Fruit fly (Drosophila melanogaster) whole organism, embryonic: Measurements from ENCODE around the gene CG10481.

Source experiments
- CG10267 ChIP-seq: fragments of 200-800 bp; sonication (Bioruptor generic); optimal IDR thresholded peaks from 2 replicates; lab custom pipeline; 2018; ENCODE audit warnings: missing biosample characterization, mild to moderate bottlenecking, missing genetic modification characterization, moderate library complexity
- CG10462 ChIP-seq: fragments of 200-800 bp; sonication (Bioruptor generic); optimal IDR thresholded peaks from 2 replicates; lab custom pipeline; 2016; ENCODE audit warnings: missing biosample characterization, missing genetic modification characterization
- CG10543 ChIP-seq: fragments of 200-800 bp; sonication (Bioruptor generic); optimal IDR thresholded peaks from 3 replicates; lab custom pipeline; 2017; ENCODE audit warnings: missing biosample characterization, mild to moderate bottlenecking, missing genetic modification characterization, moderate library complexity
- CG11247 ChIP-seq: fragments of 200-800 bp; sonication (Bioruptor generic); IDR thresholded peaks from 2 replicates; pipeline ENCODE4 v1.3.6; 2022; ENCODE audit warnings: missing biosample characterization, missing genetic modification characterization
- CG11398 ChIP-seq: fragments of 200-800 bp; sonication (Bioruptor generic); optimal IDR thresholded peaks from 2 replicates; lab custom pipeline; 2016; ENCODE audit warnings: missing biosample characterization, missing genetic modification characterization
- CG12104 ChIP-seq: fragments of 200-800 bp; sonication (Bioruptor generic); optimal IDR thresholded peaks from 3 replicates; lab custom pipeline; 2016; ENCODE audit warnings: missing biosample characterization, missing genetic modification characterization
- CG12236 ChIP-seq: fragments of 200-800 bp; sonication (Bioruptor generic); optimal IDR thresholded peaks from 2 replicates; lab custom pipeline; 2016; ENCODE audit warnings: missing biosample characterization, missing genetic modification characterization
- CG12299 ChIP-seq: fragments of 200-800 bp; sonication (Bioruptor generic); optimal IDR thresholded peaks from 2 replicates; lab custom pipeline; 2018; ENCODE audit warnings: missing biosample characterization, mild to moderate bottlenecking, missing genetic modification characterization
- CG1233 ChIP-seq: fragments of 200-800 bp; sonication (Bioruptor generic); optimal IDR thresholded peaks from 4 replicates; lab custom pipeline; 2018; ENCODE audit warnings: missing biosample characterization, mild to moderate bottlenecking, missing genetic modification characterization
- CG12659 ChIP-seq: fragments of 200-800 bp; sonication (Bioruptor generic); optimal IDR thresholded peaks from 3 replicates; lab custom pipeline; 2017; ENCODE audit warnings: mild to moderate bottlenecking, missing biosample characterization, missing genetic modification reagents, missing genetic modification characterization
- CG14710 ChIP-seq: fragments of 200-800 bp; sonication (Bioruptor generic); optimal IDR thresholded peaks from 3 replicates; lab custom pipeline; 2019; ENCODE audit warnings: missing biosample characterization, mild to moderate bottlenecking, missing genetic modification characterization, moderate library complexity
- CG15601 ChIP-seq: fragments of 200-800 bp; sonication (Bioruptor generic); optimal IDR thresholded peaks from 3 replicates; lab custom pipeline; 2019; ENCODE audit warnings: missing biosample characterization, mild to moderate bottlenecking, missing genetic modification characterization, moderate library complexity
- CG17361 ChIP-seq: fragments of 200-800 bp; sonication (Bioruptor generic); IDR thresholded peaks from 3 replicates; pipeline ENCODE4 v1.3.6; 2022; ENCODE audit warnings: missing biosample characterization, missing genetic modification characterization
- CG2199 ChIP-seq: fragments of 200-800 bp; sonication (Bioruptor generic); IDR thresholded peaks from 3 replicates; pipeline ENCODE4 v1.3.6; 2022; ENCODE audit warnings: missing biosample characterization, missing genetic modification characterization
- CG34224 ChIP-seq: fragments of 200-800 bp; sonication (Bioruptor generic); IDR thresholded peaks from 3 replicates; pipeline ENCODE4 v1.3.6; 2022; ENCODE audit warnings: missing biosample characterization, missing genetic modification characterization; ENCODE audit not compliant: partially characterized antibody
- CG43689 ChIP-seq: fragments of 200-800 bp; sonication (Bioruptor generic); IDR thresholded peaks from 2 replicates; pipeline ENCODE4 v1.3.6; 2022; ENCODE audit warnings: missing biosample characterization, missing genetic modification characterization
- CG5245 ChIP-seq: fragments of 200-800 bp; sonication (Bioruptor generic); optimal IDR thresholded peaks from 3 replicates; lab custom pipeline; 2016; ENCODE audit warnings: missing biosample characterization, missing genetic modification characterization
- CG5953 ChIP-seq: fragments of 200-800 bp; sonication (Bioruptor generic); IDR thresholded peaks from 2 replicates; pipeline ENCODE4 v1.3.6; 2022; ENCODE audit warnings: missing biosample characterization, missing genetic modification characterization
- CG7786 ChIP-seq: fragments of 200-800 bp; sonication (Bioruptor generic); optimal IDR thresholded peaks from 2 replicates; lab custom pipeline; 2016; ENCODE audit warnings: missing biosample characterization, missing genetic modification characterization
- CG8359 ChIP-seq: fragments of 200-800 bp; sonication (Bioruptor generic); optimal IDR thresholded peaks from 2 replicates; lab custom pipeline; 2017; ENCODE audit warnings: missing biosample characterization, mild to moderate bottlenecking, missing genetic modification characterization, borderline replicate concordance
- CG9876 ChIP-seq: fragments of 200-800 bp; sonication (Bioruptor generic); optimal IDR thresholded peaks from 2 replicates; lab custom pipeline; 2016; ENCODE audit warnings: missing biosample characterization, missing genetic modification characterization
- CHES-1-like ChIP-seq: fragments of 200-800 bp; sonication (Bioruptor generic); optimal IDR thresholded peaks from 2 replicates; lab custom pipeline; 2016; ENCODE audit warnings: missing biosample characterization, missing genetic modification characterization
- Gsc ChIP-seq: fragments of 200-800 bp; sonication (Bioruptor generic); IDR thresholded peaks from 2 replicates; pipeline ENCODE4 v1.3.6; 2022; ENCODE audit warnings: missing biosample characterization, missing genetic modification characterization
- HmgZ ChIP-seq: fragments of 200-800 bp; sonication (Bioruptor generic); optimal IDR thresholded peaks from 2 replicates; lab custom pipeline; 2018; ENCODE audit warnings: missing biosample characterization, mild to moderate bottlenecking, missing genetic modification characterization
- Mad ChIP-seq: fragments of 200-800 bp; sonication (Bioruptor generic); optimal IDR thresholded peaks from 2 replicates; lab custom pipeline; 2016; ENCODE audit warnings: missing biosample characterization, missing genetic modification characterization
- NC2β ChIP-seq: fragments of 200-800 bp; sonication (Bioruptor generic); optimal IDR thresholded peaks from 2 replicates; lab custom pipeline; 2016; ENCODE audit warnings: missing biosample characterization, missing genetic modification characterization
- Neu2 ChIP-seq: fragments of 200-800 bp; sonication (Bioruptor generic); optimal IDR thresholded peaks from 3 replicates; lab custom pipeline; 2016; ENCODE audit warnings: missing biosample characterization, missing genetic modification characterization, borderline replicate concordance
- Oli ChIP-seq: fragments of 200-800 bp; sonication (Bioruptor generic); optimal IDR thresholded peaks from 2 replicates; lab custom pipeline; 2018; ENCODE audit warnings: missing biosample characterization, mild to moderate bottlenecking, missing genetic modification characterization, moderate library complexity
- Xbp1 ChIP-seq: fragments of 200-800 bp; sonication (Bioruptor generic); optimal IDR thresholded peaks from 3 replicates; lab custom pipeline; 2016; ENCODE audit warnings: missing biosample characterization, mild to moderate bottlenecking, missing genetic modification characterization
- Xrp1 ChIP-seq: fragments of 200-800 bp; sonication (Bioruptor generic); IDR thresholded peaks from 2 replicates; pipeline ENCODE4 v1.3.6; 2022; ENCODE audit warnings: missing biosample characterization, missing genetic modification characterization
- al ChIP-seq: fragments of 200-800 bp; sonication (Bioruptor generic); IDR thresholded peaks from 2 replicates; pipeline ENCODE4 v1.3.6; 2022; ENCODE audit warnings: missing biosample characterization, missing genetic modification characterization
- bigmax ChIP-seq: fragments of 200-800 bp; sonication (Bioruptor generic); optimal IDR thresholded peaks from 2 replicates; lab custom pipeline; 2018; ENCODE audit warnings: missing biosample characterization, mild to moderate bottlenecking, missing genetic modification characterization
- chm ChIP-seq: fragments of 200-800 bp; sonication (Bioruptor generic); IDR thresholded peaks from 2 replicates; pipeline ENCODE4 v1.3.6; 2022; ENCODE audit warnings: missing biosample characterization, missing genetic modification characterization
- dan ChIP-seq: fragments of 200-800 bp; sonication (Bioruptor generic); IDR thresholded peaks from 2 replicates; pipeline ENCODE4 v1.3.6; 2022; ENCODE audit warnings: missing biosample characterization, missing genetic modification characterization
- ems ChIP-seq: fragments of 200-800 bp; sonication (Bioruptor generic); optimal IDR thresholded peaks from 3 replicates; lab custom pipeline; 2016; ENCODE audit warnings: missing biosample characterization, missing genetic modification characterization
- fd3F ChIP-seq: fragments of 200-800 bp; sonication (Bioruptor generic); optimal IDR thresholded peaks from 2 replicates; lab custom pipeline; 2018; ENCODE audit warnings: missing biosample characterization, mild to moderate bottlenecking, missing genetic modification characterization, moderate library complexity
- gcm ChIP-seq: fragments of 200-800 bp; sonication (Bioruptor generic); optimal IDR thresholded peaks from 2 replicates; lab custom pipeline; 2019; ENCODE audit warnings: missing biosample characterization, mild to moderate bottlenecking, missing genetic modification characterization, moderate library complexity
- gro ChIP-seq: fragments of 200-800 bp; sonication (Bioruptor generic); optimal IDR thresholded peaks from 2 replicates; lab custom pipeline; 2016; ENCODE audit warnings: missing biosample characterization, missing genetic modification characterization
- her ChIP-seq: fragments of 200-800 bp; sonication (Bioruptor generic); optimal IDR thresholded peaks from 2 replicates; lab custom pipeline; 2016; ENCODE audit warnings: missing biosample characterization, missing genetic modification characterization
- jumu ChIP-seq: fragments of 200-800 bp; sonication (Bioruptor generic); optimal IDR thresholded peaks from 3 replicates; lab custom pipeline; 2016; ENCODE audit warnings: missing biosample characterization, missing genetic modification characterization
- lov ChIP-seq, 2 experiments: fragments of 200-800 bp in 1 of 2; fragments of >200 bp in 1 of 2; sonication (Bioruptor generic) in 1 of 2; IDR thresholded peaks in 1 of 2; optimal IDR thresholded peaks in 1 of 2; 2 replicates in 1 of 2; 3 replicates in 1 of 2; pipeline versions ENCODE4 v1.3.6 to Lab custom; 2017 to 2022; ENCODE audit warnings: missing biosample characterization in 1 of 2, missing genetic modification characterization in 1 of 2
- oc ChIP-seq: fragments of 200-800 bp; sonication (Bioruptor generic); optimal IDR thresholded peaks from 2 replicates; lab custom pipeline; 2018; ENCODE audit warnings: missing biosample characterization, mild to moderate bottlenecking, missing genetic modification characterization, moderate library complexity
- so ChIP-seq: fragments of 200-800 bp; sonication (Bioruptor generic); IDR thresholded peaks from 3 replicates; pipeline ENCODE4 v1.3.6; 2022; ENCODE audit warnings: missing biosample characterization, missing genetic modification characterization
- sr ChIP-seq: fragments of 200-800 bp; sonication (Bioruptor generic); IDR thresholded peaks from 3 replicates; pipeline ENCODE4 v1.3.6; 2022; ENCODE audit warnings: missing biosample characterization, missing genetic modification characterization
- ssp ChIP-seq: fragments of 200-800 bp; sonication (Bioruptor generic); IDR thresholded peaks from 2 replicates; pipeline ENCODE4 v1.3.6; 2022; ENCODE audit warnings: missing biosample characterization, missing genetic modification characterization
- stwl ChIP-seq: fragments of 200-800 bp; sonication (Bioruptor generic); optimal IDR thresholded peaks from 3 replicates; lab custom pipeline; 2018; ENCODE audit warnings: missing biosample characterization, mild to moderate bottlenecking, missing genetic modification characterization, moderate library complexity
- tgo ChIP-seq: fragments of 200-800 bp; sonication (Bioruptor generic); IDR thresholded peaks from 3 replicates; pipeline ENCODE4 v1.3.6; 2022; ENCODE audit warnings: missing biosample characterization, missing genetic modification characterization
- ttk ChIP-seq: fragments of 200-800 bp; sonication (Bioruptor generic); IDR thresholded peaks from 2 replicates; pipeline ENCODE4 v2.1.2; 2022; ENCODE audit warnings: missing biosample characterization, missing genetic modification characterization
- tup ChIP-seq: fragments of 200-800 bp; sonication (Bioruptor generic); optimal IDR thresholded peaks from 2 replicates; lab custom pipeline; 2016; ENCODE audit warnings: missing biosample characterization, mild to moderate bottlenecking, missing genetic modification characterization, moderate library complexity
- yki ChIP-seq: fragments of >200 bp; optimal IDR thresholded peaks from 3 replicates; lab custom pipeline; 2018

Gene CG10481

DNA sequence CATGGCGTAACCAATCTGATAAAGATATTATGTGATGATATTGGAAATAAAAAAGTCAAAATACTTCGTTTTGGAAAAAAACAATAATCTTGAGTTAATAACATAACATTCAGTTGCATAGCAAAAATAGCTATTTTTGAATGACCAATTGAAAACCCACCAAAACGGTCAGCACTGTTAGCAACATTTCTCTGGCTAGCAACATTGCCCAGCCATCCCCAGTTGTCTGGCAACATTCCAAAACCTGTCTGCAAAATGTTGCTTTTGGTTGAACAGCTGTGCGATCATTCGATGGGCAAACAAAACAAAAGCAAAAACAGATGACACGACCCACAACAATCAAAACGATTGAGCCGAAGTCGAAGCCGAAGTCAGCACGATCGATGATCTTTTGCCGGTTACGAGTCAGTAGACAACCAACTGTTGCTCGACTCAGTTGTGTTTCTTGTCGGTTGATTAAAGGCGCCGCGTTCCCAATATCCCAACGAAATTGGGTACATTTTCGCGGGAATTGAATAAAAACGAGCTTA, 26.7 kb downstream of the CG10481 start (continued):
- TF ChIP-seq yki (lab: Kevin White, UChicago): no peak
- TF ChIP-seq CG5953 (GFP tag; lab: Robert Waterston, UW): peak; percentile 96
- peak; percentile 96 for TF ChIP-seq CG11398 (GFP tag; lab: Kevin White, UChicago)
- TF ChIP-seq ems: peak; percentile 80
- TF ChIP-seq CG10462 (GFP tag; lab: Kevin White, UChicago): peak; percentile 93
- TF ChIP-seq CG15601 (tag; lab: Kevin White, UChicago): peak; percentile 95
- TF ChIP-seq CG8359 (GFP tag; lab: Kevin White, UChicago): peak; percentile 60
- peak; percentile 97 for TF ChIP-seq chm (GFP tag; lab: Robert Waterston, UW)
- TF ChIP-seq tgo: peak; percentile 94
- peak; percentile 96 for TF ChIP-seq CHES-1-like (GFP tag; lab: Kevin White, UChicago)
- TF ChIP-seq HmgZ: peak; percentile 97
- TF ChIP-seq CG12659 (GFP tag; lab: Kevin White, UChicago): peak; percentile 97
- TF ChIP-seq CG10267 (tag; lab: Kevin White, UChicago): peak; percentile 88
- TF ChIP-seq CG1233 (GFP tag; lab: Kevin White, UChicago): peak; percentile 90
- TF ChIP-seq CG34224 (GFP tag; lab: Robert Waterston, UW): 0 out of 3 replicates have a peak, but pooled peaks have one; percentile 23
- TF ChIP-seq CG12236 (GFP tag; lab: Kevin White, UChicago): peak; percentile 96
- peak; percentile 90 for TF ChIP-seq ttk
- peak; percentile 96 for TF ChIP-seq gcm
- TF ChIP-seq CG10543: peak; percentile 69
- peak; percentile 95 for TF ChIP-seq al (GFP tag; lab: Robert Waterston, UW)
- TF ChIP-seq NC2β (GFP tag; lab: Kevin White, UChicago): peak; percentile 97
- TF ChIP-seq so (GFP tag; lab: Robert Waterston, UW): peak; percentile 96
- TF ChIP-seq CG7786 (GFP tag; lab: Kevin White, UChicago): peak; percentile 95
- peak; percentile 88 for TF ChIP-seq tup (GFP tag; lab: Kevin White, UChicago)
- peak; percentile 60 for TF ChIP-seq CG12104 (GFP tag; lab: Kevin White, UChicago)
- TF ChIP-seq CG14710 (tag; lab: Kevin White, UChicago): peak; percentile 90
- peak; percentile 95 for TF ChIP-seq her (GFP tag; lab: Kevin White, UChicago)
- TF ChIP-seq Xbp1 (GFP tag; lab: Kevin White, UChicago): peak; percentile 96
- TF ChIP-seq Xrp1 (GFP tag; lab: Robert Waterston, UW): peak; percentile 97
- peak; percentile 92 for TF ChIP-seq CG12299
- TF ChIP-seq sr: peak; percentile 77; the same call in 2 of the 3 replicates
- peak; percentile 92 for TF ChIP-seq CG43689 (GFP tag; lab: Robert Waterston, UW)
- no peak for TF ChIP-seq lov (optimal IDR thresholded peaks at IDR 0.05; lab: Kevin White, UChicago)
- TF ChIP-seq lov (GFP tag; IDR thresholded peaks at IDR 0.05; lab: Robert Waterston, UW): peak; percentile 95
- peak; percentile 89 for TF ChIP-seq CG9876 (GFP tag; lab: Kevin White, UChicago)
- peak; percentile 79 for TF ChIP-seq CG5245
- peak; percentile 97 for TF ChIP-seq oc
- peak; percentile 24 for TF ChIP-seq Neu2
- peak; percentile 98 for TF ChIP-seq CG2199 (GFP tag; lab: Robert Waterston, UW)
- peak; percentile 81 for TF ChIP-seq gro (GFP tag; lab: Kevin White, UChicago)
- peak; percentile 77 for TF ChIP-seq ssp (GFP tag; lab: Robert Waterston, UW)
- peak; percentile 70 for TF ChIP-seq Gsc (GFP tag; lab: Robert Waterston, UW)
- TF ChIP-seq stwl (tag; lab: Kevin White, UChicago): peak; percentile 60
- TF ChIP-seq dan (GFP tag; lab: Robert Waterston, UW): no peak; the same call in 1 of the 2 replicates
- TF ChIP-seq bigmax: no peak
- TF ChIP-seq fd3F (GFP tag; lab: Kevin White, UChicago): peak; percentile 94
- peak; percentile 96 for TF ChIP-seq Oli (tag; lab: Kevin White, UChicago)
- peak; percentile 86 for TF ChIP-seq CG11247 (GFP tag; lab: Robert Waterston, UW)
- peak; percentile 88 for TF ChIP-seq Mad (GFP tag; lab: Kevin White, UChicago)
- peak; percentile 94 for TF ChIP-seq jumu (GFP tag; lab: Kevin White, UChicago)
- peak; percentile 95 for TF ChIP-seq CG17361
